Fruit fly (Drosophila melanogaster) whole organism: Measurements from ENCODE around the gene CG9592.

ENCODE experiments used
- CG8478 ChIP-seq: fragments of >200 bp; optimal IDR thresholded peaks from 2 replicates; lab custom pipeline; 2018; ENCODE audit warnings: inconsistent platforms
- pan ChIP-seq: fragments of >200 bp; optimal IDR thresholded peaks from 2 replicates; lab custom pipeline; 2017
- usp ChIP-seq: fragments of >200 bp; optimal IDR thresholded peaks from 2 replicates; lab custom pipeline; 2017; ENCODE audit warnings: missing biosample characterization, missing genetic modification characterization, mixed read lengths

DNA sequence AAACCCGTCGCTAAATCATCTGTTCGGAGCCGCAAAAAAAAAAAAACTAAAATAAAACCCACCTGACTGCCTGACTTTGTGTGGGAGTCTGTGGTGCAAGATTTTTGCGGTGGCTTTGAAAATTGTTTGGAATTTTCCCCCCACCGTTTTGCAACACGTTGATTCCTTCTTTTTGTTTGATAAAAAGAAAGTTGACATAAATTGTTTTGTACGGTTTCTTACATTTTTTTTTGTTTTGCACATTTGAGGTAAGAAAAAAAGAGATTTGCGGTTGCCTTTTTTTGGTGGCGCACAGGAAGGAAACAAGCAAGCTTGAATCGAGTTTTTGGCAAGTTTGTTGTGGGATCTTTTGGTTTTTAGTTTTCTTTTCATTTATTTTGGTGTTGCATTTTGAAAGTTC is 1.9 kb upstream of the CG9592 start:
- no peak for TF ChIP-seq usp (GFP tag; lab: Kevin White, UChicago)
- no peak for TF ChIP-seq CG8478 (lab: Kevin White, UChicago)
- no peak for TF ChIP-seq pan (lab: Kevin White, UChicago)
